Fruit fly (Drosophila melanogaster) whole organism, embryonic: ENCODE data around the gene CG12507.

ENCODE experiments used
- Atf3 ChIP-seq: fragments of 200-800 bp; sonication (Bioruptor generic); optimal IDR thresholded peaks from 3 replicates; lab custom pipeline; 2016; ENCODE audit warnings: missing biosample characterization, missing genetic modification characterization
- CG10431 ChIP-seq: fragments of 200-800 bp; sonication (Bioruptor generic); optimal IDR thresholded peaks from 3 replicates; lab custom pipeline; 2018; ENCODE audit warnings: missing biosample characterization, mild to moderate bottlenecking, missing genetic modification characterization
- CG10565 ChIP-seq: fragments of 200-800 bp; sonication (Bioruptor generic); optimal IDR thresholded peaks from 3 replicates; lab custom pipeline; 2016; ENCODE audit warnings: missing biosample characterization, mild to moderate bottlenecking, missing genetic modification characterization
- CG10959 ChIP-seq: fragments of 200-800 bp; sonication (Bioruptor generic); IDR thresholded peaks from 2 replicates; pipeline ENCODE4 v1.3.6; 2022; ENCODE audit warnings: missing biosample characterization, missing genetic modification characterization
- CG14667 ChIP-seq: fragments of 200-800 bp; sonication (Bioruptor generic); IDR thresholded peaks from 2 replicates; pipeline ENCODE4 v1.3.6; 2022; ENCODE audit warnings: missing biosample characterization, missing genetic modification characterization
- CG15601 ChIP-seq: fragments of 200-800 bp; sonication (Bioruptor generic); optimal IDR thresholded peaks from 3 replicates; lab custom pipeline; 2019; ENCODE audit warnings: missing biosample characterization, mild to moderate bottlenecking, missing genetic modification characterization, moderate library complexity
- CG18764 ChIP-seq: fragments of 200-800 bp; sonication (Bioruptor generic); optimal IDR thresholded peaks from 3 replicates; lab custom pipeline; 2016; ENCODE audit warnings: missing biosample characterization, missing genetic modification characterization
- CG30403 ChIP-seq: fragments of 200-800 bp; sonication (Bioruptor generic); optimal IDR thresholded peaks from 3 replicates; lab custom pipeline; 2016; ENCODE audit warnings: missing biosample characterization, missing genetic modification characterization
- CG3163 ChIP-seq: fragments of 200-800 bp; sonication (Bioruptor generic); optimal IDR thresholded peaks from 3 replicates; lab custom pipeline; 2016; ENCODE audit warnings: missing biosample characterization, missing genetic modification characterization
- CG3726 ChIP-seq: fragments of 200-800 bp; sonication (Bioruptor generic); IDR thresholded peaks from 3 replicates; pipeline ENCODE4, ENCODE4 v1.3.6; 2022; ENCODE audit warnings: missing biosample characterization, missing genetic modification characterization
- CG3995 ChIP-seq: fragments of 200-800 bp; sonication (Bioruptor generic); optimal IDR thresholded peaks from 3 replicates; lab custom pipeline; 2016; ENCODE audit warnings: missing biosample characterization, missing genetic modification characterization
- CG4707 ChIP-seq: fragments of 200-800 bp; sonication (Bioruptor generic); optimal IDR thresholded peaks from 2 replicates; lab custom pipeline; 2018; ENCODE audit warnings: missing biosample characterization, mild to moderate bottlenecking, missing genetic modification characterization, moderate library complexity
- CG4730 ChIP-seq: fragments of 200-800 bp; sonication (Bioruptor generic); IDR thresholded peaks from 2 replicates; pipeline ENCODE4 v1.3.6; 2022; ENCODE audit warnings: missing biosample characterization, missing genetic modification characterization
- CG5180 ChIP-seq: fragments of 200-800 bp; sonication (Bioruptor generic); optimal IDR thresholded peaks from 3 replicates; lab custom pipeline; 2017; ENCODE audit warnings: missing biosample characterization, missing genetic modification characterization, mild to moderate bottlenecking, moderate library complexity, missing genetic modification reagents
- CG5953 ChIP-seq: fragments of 200-800 bp; sonication (Bioruptor generic); IDR thresholded peaks from 2 replicates; pipeline ENCODE4 v1.3.6; 2022; ENCODE audit warnings: missing biosample characterization, missing genetic modification characterization
- CG6654 ChIP-seq: fragments of 200-800 bp; sonication (Bioruptor generic); optimal IDR thresholded peaks from 2 replicates; lab custom pipeline; 2017; ENCODE audit warnings: missing biosample characterization, mild to moderate bottlenecking, missing genetic modification characterization
- CG7745 ChIP-seq: fragments of 200-800 bp; sonication (Bioruptor generic); optimal IDR thresholded peaks from 2 replicates; lab custom pipeline; 2018; ENCODE audit warnings: missing biosample characterization, mild to moderate bottlenecking, missing genetic modification characterization, moderate library complexity
- CG7839 ChIP-seq: fragments of 200-800 bp; sonication (Bioruptor generic); optimal IDR thresholded peaks from 3 replicates; lab custom pipeline; 2018; ENCODE audit warnings: missing biosample characterization, mild to moderate bottlenecking, missing genetic modification characterization, moderate library complexity
- CG8359 ChIP-seq: fragments of 200-800 bp; sonication (Bioruptor generic); optimal IDR thresholded peaks from 2 replicates; lab custom pipeline; 2017; ENCODE audit warnings: missing biosample characterization, mild to moderate bottlenecking, missing genetic modification characterization, borderline replicate concordance
- CG8388 ChIP-seq: fragments of 200-800 bp; sonication (Bioruptor generic); optimal IDR thresholded peaks from 2 replicates; lab custom pipeline; 2019; ENCODE audit warnings: missing biosample characterization, mild to moderate bottlenecking, missing genetic modification characterization, moderate library complexity
- CG9876 ChIP-seq: fragments of 200-800 bp; sonication (Bioruptor generic); optimal IDR thresholded peaks from 2 replicates; lab custom pipeline; 2016; ENCODE audit warnings: missing biosample characterization, missing genetic modification characterization
- CTCF ChIP-seq: fragments of 200-800 bp; sonication (Bioruptor generic); optimal IDR thresholded peaks from 2 replicates; lab custom pipeline; 2017; ENCODE audit warnings: missing biosample characterization, mild to moderate bottlenecking, missing genetic modification characterization, moderate library complexity
- D19A ChIP-seq: fragments of 200-800 bp; optimal IDR thresholded peaks from 3 replicates; lab custom pipeline; 2019; ENCODE audit warnings: missing biosample characterization, mild to moderate bottlenecking, missing genetic modification characterization, moderate library complexity
- Deaf1 ChIP-seq: fragments of 200-800 bp; optimal IDR thresholded peaks from 3 replicates; lab custom pipeline; 2019; ENCODE audit warnings: missing biosample characterization, mild to moderate bottlenecking, missing genetic modification characterization, moderate library complexity
- Dek ChIP-seq: fragments of 200-800 bp; sonication (Bioruptor generic); optimal IDR thresholded peaks from 3 replicates; lab custom pipeline; 2019; ENCODE audit warnings: missing biosample characterization, mild to moderate bottlenecking, missing genetic modification characterization, moderate library complexity
- Elba2 ChIP-seq: fragments of 200-800 bp; sonication (Bioruptor generic); optimal IDR thresholded peaks from 3 replicates; lab custom pipeline; 2016; ENCODE audit warnings: missing biosample characterization, missing genetic modification characterization
- HmgZ ChIP-seq: fragments of 200-800 bp; sonication (Bioruptor generic); optimal IDR thresholded peaks from 2 replicates; lab custom pipeline; 2018; ENCODE audit warnings: missing biosample characterization, mild to moderate bottlenecking, missing genetic modification characterization
- Hr39 ChIP-seq: fragments of >200 bp; optimal IDR thresholded peaks from 2 replicates; lab custom pipeline; 2017
- Hr78 ChIP-seq, 2 experiments: fragments of 200-800 bp in 1 of 2; fragments of >200 bp in 1 of 2; sonication (Bioruptor generic) in 1 of 2; optimal IDR thresholded peaks; 2 replicates each; lab custom pipeline; 2017 to 2019; ENCODE audit warnings: missing biosample characterization in 2 of 2, missing genetic modification characterization in 2 of 2, mild to moderate bottlenecking in 1 of 2, moderate library complexity in 1 of 2
- Hsf ChIP-seq: fragments of 200-800 bp; sonication (Bioruptor generic); optimal IDR thresholded peaks from 3 replicates; lab custom pipeline; 2016; ENCODE audit warnings: missing biosample characterization, missing genetic modification characterization
- Lpt ChIP-seq: fragments of >200 bp; optimal IDR thresholded peaks from 2 replicates; lab custom pipeline; 2018; ENCODE audit warnings: missing biosample characterization, missing genetic modification characterization
- Nf-YB ChIP-seq: fragments of 200-800 bp; sonication (Bioruptor generic); optimal IDR thresholded peaks from 3 replicates; lab custom pipeline; 2019; ENCODE audit warnings: missing biosample characterization, mild to moderate bottlenecking, missing genetic modification characterization, moderate library complexity
- Ptx1 ChIP-seq: fragments of 200-800 bp; sonication (Bioruptor generic); IDR thresholded peaks from 2 replicates; pipeline ENCODE4 v1.3.6; 2022; ENCODE audit warnings: missing biosample characterization, missing genetic modification characterization
- Ravus ChIP-seq: fragments of 200-800 bp; sonication (Bioruptor generic); IDR thresholded peaks from 2 replicates; pipeline ENCODE4 v1.3.6; 2022; ENCODE audit warnings: missing biosample characterization, missing genetic modification characterization
- Xrp1 ChIP-seq: fragments of 200-800 bp; sonication (Bioruptor generic); IDR thresholded peaks from 2 replicates; pipeline ENCODE4 v1.3.6; 2022; ENCODE audit warnings: missing biosample characterization, missing genetic modification characterization
- YL-1 ChIP-seq: fragments of 200-800 bp; sonication (Bioruptor generic); optimal IDR thresholded peaks from 3 replicates; lab custom pipeline; 2017; ENCODE audit warnings: missing biosample characterization, mild to moderate bottlenecking, missing genetic modification characterization
- al ChIP-seq: fragments of 200-800 bp; sonication (Bioruptor generic); IDR thresholded peaks from 2 replicates; pipeline ENCODE4 v1.3.6; 2022; ENCODE audit warnings: missing biosample characterization, missing genetic modification characterization
- chn ChIP-seq: fragments of 200-800 bp; sonication (Bioruptor generic); optimal IDR thresholded peaks from 2 replicates; lab custom pipeline; 2016; ENCODE audit warnings: missing biosample characterization, missing genetic modification characterization
- gem ChIP-seq: fragments of 200-800 bp; sonication (Bioruptor generic); optimal IDR thresholded peaks from 2 replicates; lab custom pipeline; 2019; ENCODE audit warnings: missing biosample characterization, mild to moderate bottlenecking, missing genetic modification characterization, moderate library complexity
- gfzf ChIP-seq: fragments of 200-800 bp; sonication (Bioruptor generic); optimal IDR thresholded peaks from 2 replicates; lab custom pipeline; 2016; ENCODE audit warnings: missing biosample characterization, mild to moderate bottlenecking, missing genetic modification characterization, moderate library complexity
- gsb-n ChIP-seq: fragments of 200-800 bp; sonication (Bioruptor generic); optimal IDR thresholded peaks from 3 replicates; lab custom pipeline; 2018; ENCODE audit warnings: missing biosample characterization, mild to moderate bottlenecking, missing genetic modification characterization
- lmd ChIP-seq: fragments of 200-800 bp; sonication (Bioruptor generic); IDR thresholded peaks from 2 replicates; pipeline ENCODE4 v1.3.6; 2022; ENCODE audit warnings: missing biosample characterization, missing genetic modification characterization
- nerfin-1 ChIP-seq: fragments of 200-800 bp; sonication (Bioruptor generic); optimal IDR thresholded peaks from 3 replicates; lab custom pipeline; 2019; ENCODE audit warnings: missing biosample characterization, mild to moderate bottlenecking, missing genetic modification characterization, moderate library complexity
- peb ChIP-seq: fragments of 200-800 bp; sonication (Bioruptor generic); IDR thresholded peaks from 2 replicates; pipeline ENCODE4 v1.3.6; 2022; ENCODE audit warnings: missing biosample characterization, missing genetic modification characterization
- pfk ChIP-seq: fragments of 200-800 bp; sonication (Bioruptor generic); optimal IDR thresholded peaks from 2 replicates; lab custom pipeline; 2018; ENCODE audit warnings: missing biosample characterization, mild to moderate bottlenecking, missing genetic modification characterization, moderate library complexity
- slp2 ChIP-seq: fragments of 200-800 bp; sonication (Bioruptor generic); optimal IDR thresholded peaks from 2 replicates; lab custom pipeline; 2016; ENCODE audit warnings: missing biosample characterization, missing genetic modification characterization
- ssp ChIP-seq: fragments of 200-800 bp; sonication (Bioruptor generic); IDR thresholded peaks from 2 replicates; pipeline ENCODE4 v1.3.6; 2022; ENCODE audit warnings: missing biosample characterization, missing genetic modification characterization
- tin ChIP-seq: fragments of 200-800 bp; sonication (Bioruptor generic); optimal IDR thresholded peaks from 3 replicates; lab custom pipeline; 2016; ENCODE audit warnings: missing biosample characterization, missing genetic modification characterization
- toy ChIP-seq: fragments of 200-800 bp; sonication (Bioruptor generic); IDR thresholded peaks from 2 replicates; pipeline ENCODE4 v1.3.6; 2022; ENCODE audit warnings: missing biosample characterization, missing genetic modification characterization
- trem ChIP-seq: fragments of 200-800 bp; optimal IDR thresholded peaks from 3 replicates; lab custom pipeline; 2019; ENCODE audit warnings: missing biosample characterization, mild to moderate bottlenecking, missing genetic modification characterization, moderate library complexity

CG12507 gene

DNA sequence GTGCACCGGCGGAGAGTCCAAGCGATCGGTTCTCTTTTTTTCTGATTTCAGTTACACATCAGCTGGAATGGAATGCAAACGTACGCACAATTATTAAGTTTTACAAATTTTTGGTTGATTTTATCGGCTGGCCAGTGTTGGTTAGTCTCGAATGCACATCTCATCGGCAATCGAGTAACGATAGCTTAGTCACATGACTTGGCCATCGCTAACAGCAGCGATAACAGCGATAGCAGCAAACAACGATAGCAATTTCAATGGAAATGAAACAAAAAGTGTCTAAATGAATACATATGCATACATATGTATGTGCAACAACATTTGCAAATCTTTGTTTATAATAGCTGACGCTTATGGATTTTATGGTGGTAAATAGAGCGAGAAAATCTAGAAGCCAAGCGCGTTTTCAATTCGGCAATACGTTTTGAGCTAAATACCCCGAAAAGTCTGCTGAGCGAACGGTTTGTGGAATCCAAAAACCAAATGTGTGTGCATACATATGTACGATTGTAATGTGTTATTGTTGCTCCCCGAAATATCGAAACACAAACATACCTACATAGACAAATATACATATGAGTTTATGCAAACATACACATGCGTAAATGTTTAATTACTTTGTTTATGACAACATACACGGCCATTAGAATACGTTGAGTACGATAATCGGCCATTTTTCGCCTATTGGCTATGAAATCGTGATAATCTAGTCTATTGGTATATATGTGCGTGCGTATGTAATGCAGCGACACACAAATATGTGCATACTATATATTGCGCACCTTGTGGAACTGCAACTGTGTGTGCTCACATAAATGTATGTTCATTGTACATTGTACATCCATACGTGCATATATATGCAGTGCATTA, 30.3 kb upstream of the CG12507 start, which contains the start of gene CG3632 (continued):
- no peak for TF ChIP-seq CTCF (GFP tag; lab: Kevin White, UChicago)
- TF ChIP-seq CG8388 (GFP tag; lab: Kevin White, UChicago): peak; percentile 18
- no peak for TF ChIP-seq gem
- TF ChIP-seq toy (GFP tag; lab: Robert Waterston, UW): no peak
- no peak for TF ChIP-seq D19A (tag; lab: Kevin White, UChicago)
- TF ChIP-seq CG3995 (GFP tag; lab: Kevin White, UChicago): peak; percentile 75
- no peak for TF ChIP-seq CG4707 (GFP tag; lab: Kevin White, UChicago)
- TF ChIP-seq pfk (GFP tag; lab: Kevin White, UChicago): peak; percentile 88
- peak; percentile 51 for TF ChIP-seq tin (GFP tag; lab: Kevin White, UChicago)
- TF ChIP-seq CG30403: peak; percentile 48
- TF ChIP-seq lmd (GFP tag; lab: Robert Waterston, UW): no peak; the same call in 1 of the 2 replicates
- TF ChIP-seq Elba2 (GFP tag; lab: Kevin White, UChicago): peak; percentile 89
- TF ChIP-seq HmgZ: peak; percentile 56
- no peak for TF ChIP-seq CG9876 (GFP tag; lab: Kevin White, UChicago)
- peak; percentile 26 for TF ChIP-seq trem (tag; lab: Kevin White, UChicago)
- TF ChIP-seq gfzf (GFP tag; lab: Kevin White, UChicago): peak; percentile 21
- TF ChIP-seq Hr39: no peak
- TF ChIP-seq CG3163 (GFP tag; lab: Kevin White, UChicago): peak; percentile 18
- TF ChIP-seq nerfin-1 (tag; lab: Kevin White, UChicago): peak; percentile 42
- TF ChIP-seq CG14667: no peak
- TF ChIP-seq CG8359 (GFP tag; lab: Kevin White, UChicago): no peak
- TF ChIP-seq peb (GFP tag; lab: Robert Waterston, UW): no peak
- TF ChIP-seq YL-1 (GFP tag; lab: Kevin White, UChicago): peak; percentile 85
- no peak for TF ChIP-seq CG5953
- no peak for TF ChIP-seq CG10431 (GFP tag; lab: Kevin White, UChicago)
- peak; percentile 60 for TF ChIP-seq chn (GFP tag; lab: Kevin White, UChicago)
- no peak for TF ChIP-seq CG10565 (GFP tag; lab: Kevin White, UChicago)
- no peak for TF ChIP-seq CG7745
- peak; percentile 6 for TF ChIP-seq CG18764 (GFP tag; lab: Kevin White, UChicago)
- peak; percentile 30; the same call in 1 of the 2 replicates for TF ChIP-seq ssp (GFP tag; lab: Robert Waterston, UW)
- TF ChIP-seq CG6654: no peak
- no peak for TF ChIP-seq CG10959 (GFP tag; lab: Robert Waterston, UW)
- no peak for TF ChIP-seq Hr78 (GFP tag; optimal IDR thresholded peaks at IDR 0.05; lab: Kevin White, UChicago)
- TF ChIP-seq Atf3: peak; percentile 3
- peak; percentile 54; the same call in 1 of the 2 replicates for TF ChIP-seq Xrp1 (GFP tag; lab: Robert Waterston, UW)
- no peak for TF ChIP-seq CG7839 (tag; lab: Kevin White, UChicago)
- TF ChIP-seq Ravus (GFP tag; lab: Robert Waterston, UW): no peak
- no peak for TF ChIP-seq Dek (tag; lab: Kevin White, UChicago)
- peak; percentile 7 for TF ChIP-seq slp2 (GFP tag; lab: Kevin White, UChicago)
- TF ChIP-seq Nf-YB: no peak
- TF ChIP-seq CG15601 (tag; lab: Kevin White, UChicago): no peak
- TF ChIP-seq CG5180 (GFP tag; lab: Kevin White, UChicago): no peak
- no peak for TF ChIP-seq CG4730
- TF ChIP-seq gsb-n (tag; lab: Kevin White, UChicago): no peak
- no peak for TF ChIP-seq Lpt
- TF ChIP-seq CG3726 (GFP tag; lab: Robert Waterston, UW): no peak
- no peak for TF ChIP-seq Deaf1 (tag; lab: Kevin White, UChicago)
- TF ChIP-seq Ptx1 (GFP tag; lab: Robert Waterston, UW): no peak; the same call in none of the 2 replicates
- TF ChIP-seq al (GFP tag; lab: Robert Waterston, UW): 0 out of 2 replicates have a peak, but pooled peaks have one; percentile 10
- TF ChIP-seq Hsf (GFP tag; lab: Kevin White, UChicago): peak; percentile 45
